Worm (Caenorhabditis elegans): ENCODE data around the gene D2096.13.

DNA sequence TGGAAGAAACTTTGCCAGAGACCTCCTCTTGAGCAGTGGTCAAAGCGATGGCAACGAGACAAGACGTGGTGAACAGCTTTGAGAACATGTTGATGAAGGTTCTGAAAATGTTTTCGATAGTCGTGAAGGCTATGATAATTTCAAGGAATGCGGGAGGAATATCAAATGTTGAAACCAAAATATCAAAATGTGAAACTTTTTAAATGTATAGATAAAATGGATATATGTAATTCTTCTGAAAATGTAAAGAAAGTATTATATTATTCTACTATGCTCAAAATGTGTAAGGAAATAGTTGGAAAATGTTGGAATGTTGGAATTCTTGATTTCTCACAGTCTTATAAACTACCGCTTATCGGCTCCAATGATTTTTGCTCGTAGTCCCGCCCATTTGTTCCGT, 10.7 kb upstream of the D2096.13 start, which contains the start of gene D2096.6:
- TF ChIP-seq ceh-30 (tag; optimal IDR thresholded peaks at IDR 0.05) (no peak), lin-11 (tag; optimal IDR thresholded peaks at IDR 0.05) (no peak), nhr-11 (tag; optimal IDR thresholded peaks at IDR 0.05) (no peak), elt-2 (tag; optimal IDR thresholded peaks at IDR 0.05) (no peak), npax-4 (tag; optimal IDR thresholded peaks at IDR 0.05) (no peak), gmeb-2 (tag; optimal IDR thresholded peaks at IDR 0.05) (no peak), pha-4 (tag; optimal IDR thresholded peaks at IDR 0.05) (no peak), unc-55 (GFP tag; optimal IDR thresholded peaks at IDR 0.05) (no peak), dve-1 (tag; optimal IDR thresholded peaks at IDR 0.05) (no peak), rnt-1 (tag; optimal IDR thresholded peaks at IDR 0.05) (no peak)

All from whole organism, late embryonic.